Worm (Caenorhabditis elegans) whole organism, L4 larva: ENCODE measurements around the gene F13B6.3.

Experiments
- F26F4.8 ChIP-seq: fragments of 200-800 bp; sonication (Bioruptor generic); conservative IDR thresholded peaks from 2 replicates; pipeline ENCODE4 v1.3.6; 2022; ENCODE audit warnings: missing genetic modification characterization, missing compliant biosample characterization
- F37D6.2 ChIP-seq: sonication (generic microtip); optimal IDR thresholded peaks from 2 replicates; lab custom pipeline; 2016; ENCODE audit warnings: mild to moderate bottlenecking, missing genetic modification characterization, missing compliant biosample characterization
- F44E2.7 ChIP-seq: fragments of 200-800 bp; sonication (Bioruptor generic); IDR thresholded peaks from 2 replicates; pipeline ENCODE4 v2.1.2; 2022; ENCODE audit warnings: missing genetic modification characterization, missing compliant biosample characterization
- F49E8.2 ChIP-seq: sonication (generic microtip); optimal IDR thresholded peaks from 2 replicates; lab custom pipeline; 2016; ENCODE audit warnings: missing compliant biosample characterization, mild to moderate bottlenecking, missing genetic modification characterization, borderline replicate concordance
- T20F7.1 ChIP-seq: fragments of 200-800 bp; sonication (Bioruptor generic); optimal IDR thresholded peaks from 2 replicates; lab custom pipeline; 2018; ENCODE audit warnings: mild to moderate bottlenecking, missing genetic modification characterization, missing compliant biosample characterization
- Y105C5A.15 ChIP-seq: fragments of 200-800 bp; sonication (Bioruptor generic); IDR thresholded peaks from 2 replicates; pipeline ENCODE4 v1.3.6; 2022; ENCODE audit warnings: missing genetic modification characterization, missing compliant biosample characterization
- Y48G9A.11 ChIP-seq: fragments of 200-800 bp; sonication (Bioruptor generic); IDR thresholded peaks from 2 replicates; pipeline ENCODE4 v1.3.6; 2022; ENCODE audit warnings: missing genetic modification reagents, missing genetic modification characterization, missing compliant biosample characterization
- ZK337.2 ChIP-seq: fragments of 200-800 bp; sonication (Bioruptor generic); IDR thresholded peaks from 2 replicates; pipeline ENCODE4 v1.3.6; 2022; ENCODE audit warnings: missing genetic modification reagents, missing genetic modification characterization, missing compliant biosample characterization
- aha-1 ChIP-seq: fragments of 150-350 bp; peaks from one replicate; lab custom pipeline; 2014; ENCODE audit warnings: missing biosample characterization, missing genetic modification characterization
- ama-1 ChIP-seq: fragments of 150-350 bp; optimal IDR thresholded peaks from 2 replicates; lab custom pipeline; 2014; ENCODE audit warnings: inconsistent platforms, mixed read lengths
- arid-1 ChIP-seq: fragments of 200-800 bp; sonication (Bioruptor generic); conservative IDR thresholded peaks from 2 replicates; pipeline ENCODE4 v1.3.6; 2022; ENCODE audit warnings: missing genetic modification reagents, missing genetic modification characterization, missing compliant biosample characterization
- ceh-28 ChIP-seq: fragments of 150-350 bp; optimal IDR thresholded peaks from 2 replicates; lab custom pipeline; 2014; ENCODE audit warnings: missing biosample characterization, missing genetic modification reagents, missing genetic modification characterization
- ceh-82 ChIP-seq: sonication (generic microtip); optimal IDR thresholded peaks from 2 replicates; lab custom pipeline; 2017; ENCODE audit warnings: missing biosample characterization, missing genetic modification characterization
- cey-2 ChIP-seq: sonication (generic microtip); optimal IDR thresholded peaks from 3 replicates; lab custom pipeline; 2017; ENCODE audit warnings: missing genetic modification characterization, mild to moderate bottlenecking, missing compliant biosample characterization, antibody characterized with exemption, borderline replicate concordance; ENCODE audit not compliant: insufficient read depth
- ctbp-1 ChIP-seq: fragments of 200-800 bp; sonication (Bioruptor generic); IDR thresholded peaks from 2 replicates; pipeline ENCODE4 v1.3.6; 2022; ENCODE audit warnings: missing genetic modification reagents, missing genetic modification characterization, missing compliant biosample characterization
- daf-16 ChIP-seq, 3 experiments: sonication (generic microtip); optimal IDR thresholded peaks; 2 replicates each; lab custom pipeline; 2016 to 2017; ENCODE audit warnings: missing genetic modification characterization in 3 of 3, missing genetic modification reagents in 3 of 3, mild to moderate bottlenecking in 2 of 3, missing compliant biosample characterization in 2 of 3, missing biosample characterization in 1 of 3, moderate library complexity in 1 of 3
- daf-8 ChIP-seq: fragments of 200-800 bp; sonication (Bioruptor generic); IDR thresholded peaks from 2 replicates; pipeline ENCODE4 v1.3.6; 2022; ENCODE audit warnings: missing genetic modification characterization, missing compliant biosample characterization
- dmd-6 ChIP-seq: fragments of 200-800 bp; sonication (Bioruptor generic); IDR thresholded peaks from 2 replicates; pipeline ENCODE4 v1.3.6; 2022; ENCODE audit warnings: missing genetic modification reagents, missing genetic modification characterization, missing compliant biosample characterization
- dmd-9 ChIP-seq: fragments of 200-800 bp; sonication (Bioruptor generic); IDR thresholded peaks from 2 replicates; pipeline ENCODE4 v1.3.6; 2022; ENCODE audit warnings: missing genetic modification reagents, missing genetic modification characterization, missing compliant biosample characterization
- duxl-1 ChIP-seq: sonication (generic microtip); optimal IDR thresholded peaks from 2 replicates; lab custom pipeline; 2016; ENCODE audit warnings: mild to moderate bottlenecking, missing genetic modification characterization, moderate library complexity, missing compliant biosample characterization; ENCODE audit not compliant: poor library complexity
- dve-1 ChIP-seq: sonication (generic microtip); optimal IDR thresholded peaks from 2 replicates; lab custom pipeline; 2017; ENCODE audit warnings: antibody characterized with exemption, mild to moderate bottlenecking, missing genetic modification characterization, missing compliant biosample characterization; ENCODE audit not compliant: insufficient read depth
- gei-8 ChIP-seq: fragments of 200-800 bp; sonication (Bioruptor generic); optimal IDR thresholded peaks from 2 replicates; lab custom pipeline; 2018; ENCODE audit warnings: mild to moderate bottlenecking, missing genetic modification characterization, missing compliant biosample characterization
- hlh-11 ChIP-seq: fragments of 200-800 bp; sonication (Bioruptor generic); optimal IDR thresholded peaks from 2 replicates; lab custom pipeline; 2018; ENCODE audit warnings: mild to moderate bottlenecking, missing genetic modification characterization, missing compliant biosample characterization
- jun-1 ChIP-seq: fragments of 150-350 bp; optimal IDR thresholded peaks from 2 replicates; lab custom pipeline; 2014; ENCODE audit warnings: missing biosample characterization, missing genetic modification reagents, missing genetic modification characterization
- lin-29 ChIP-seq: fragments of 200-800 bp; sonication (Bioruptor generic); IDR thresholded peaks from 2 replicates; pipeline ENCODE4 v1.3.6; 2022; ENCODE audit warnings: missing genetic modification reagents, missing genetic modification characterization, missing compliant biosample characterization
- lin-38 ChIP-seq: fragments of 200-800 bp; sonication (Bioruptor generic); IDR thresholded peaks from 2 replicates; pipeline ENCODE4 v1.3.6; 2022; ENCODE audit warnings: missing genetic modification reagents, missing genetic modification characterization, missing compliant biosample characterization
- lsy-2 ChIP-seq, 2 experiments: fragments of 150-350 bp in 1 of 2; sonication (generic microtip) in 1 of 2; optimal IDR thresholded peaks; 2 replicates each; lab custom pipeline; 2014 to 2017; ENCODE audit warnings: missing biosample characterization in 2 of 2, missing genetic modification characterization in 2 of 2
- mdl-1 ChIP-seq, 2 experiments: fragments of 150-350 bp in 1 of 2; sonication (generic microtip) in 1 of 2; optimal IDR thresholded peaks; 2 replicates each; lab custom pipeline; 2014 to 2017; ENCODE audit warnings: missing biosample characterization in 2 of 2, missing genetic modification characterization in 2 of 2
- mep-1 ChIP-seq: fragments of 150-350 bp; sonication (generic microtip); optimal IDR thresholded peaks from 3 replicates; lab custom pipeline; 2014; ENCODE audit warnings: missing biosample characterization, missing genetic modification characterization
- mes-2 ChIP-seq: sonication (generic microtip); optimal IDR thresholded peaks from 2 replicates; lab custom pipeline; 2016; ENCODE audit warnings: missing genotype, mild to moderate bottlenecking, missing genetic modification characterization, missing compliant biosample characterization; ENCODE audit not compliant: poor library complexity, severe bottlenecking
- mxl-3 ChIP-seq: fragments of 200-800 bp; sonication (Bioruptor generic); optimal IDR thresholded peaks from 2 replicates; lab custom pipeline; 2018; ENCODE audit warnings: mild to moderate bottlenecking, missing genetic modification characterization, missing compliant biosample characterization
- nhr-10 ChIP-seq: fragments of 150-350 bp; optimal IDR thresholded peaks from 2 replicates; lab custom pipeline; 2014; ENCODE audit warnings: missing biosample characterization, missing genetic modification characterization
- nhr-25 ChIP-seq: sonication (generic microtip); optimal IDR thresholded peaks from 2 replicates; lab custom pipeline; 2017; ENCODE audit warnings: missing genetic modification characterization, mild to moderate bottlenecking, missing compliant biosample characterization, antibody characterized with exemption, moderate library complexity, borderline replicate concordance; ENCODE audit not compliant: insufficient read depth
- nhr-48 ChIP-seq: sonication (generic microtip); optimal IDR thresholded peaks from 2 replicates; lab custom pipeline; 2016; ENCODE audit warnings: mild to moderate bottlenecking, missing genetic modification characterization, missing compliant biosample characterization
- nhr-77 ChIP-seq: fragments of 150-350 bp; optimal IDR thresholded peaks from 2 replicates; lab custom pipeline; 2014; ENCODE audit warnings: missing biosample characterization, missing genetic modification characterization
- pha-4 ChIP-seq, 2 experiments: fragments of 150-350 bp in 1 of 2; fragments of 200-800 bp in 1 of 2; sonication (Bioruptor generic) in 1 of 2; IDR thresholded peaks in 1 of 2; optimal IDR thresholded peaks in 1 of 2; 2 replicates each; pipeline versions ENCODE4 v1.3.6 to Lab custom; 2014 to 2022; ENCODE audit warnings: missing genetic modification characterization in 2 of 2, missing genetic modification reagents in 2 of 2, missing biosample characterization in 1 of 2, missing compliant biosample characterization in 1 of 2
- saeg-2 ChIP-seq: fragments of 200-800 bp; sonication (Bioruptor generic); IDR thresholded peaks from 2 replicates; pipeline ENCODE4 v1.3.6; 2022; ENCODE audit warnings: missing genetic modification reagents, missing genetic modification characterization, missing compliant biosample characterization
- sdz-12 ChIP-seq: fragments of 200-800 bp; sonication (Bioruptor generic); optimal IDR thresholded peaks from 2 replicates; lab custom pipeline; 2018; ENCODE audit warnings: mild to moderate bottlenecking, missing genetic modification characterization, missing compliant biosample characterization
- set-16 ChIP-seq: fragments of 200-800 bp; sonication (Bioruptor generic); IDR thresholded peaks from 2 replicates; pipeline ENCODE4 v1.3.6; 2022; ENCODE audit warnings: missing genetic modification reagents, missing genetic modification characterization, missing compliant biosample characterization
- snpc-1.2 ChIP-seq: fragments of 200-800 bp; sonication (Bioruptor generic); IDR thresholded peaks from 2 replicates; pipeline ENCODE4 v1.3.6; 2022; ENCODE audit warnings: missing genetic modification reagents, missing genetic modification characterization, missing compliant biosample characterization
- unc-130 ChIP-seq: sonication (generic microtip); optimal IDR thresholded peaks from 2 replicates; lab custom pipeline; 2016; ENCODE audit warnings: missing genetic modification reagents, missing genetic modification characterization, missing compliant biosample characterization
- unc-39 ChIP-seq: sonication (generic microtip); optimal IDR thresholded peaks from 2 replicates; lab custom pipeline; 2017; ENCODE audit warnings: missing biosample characterization, missing genetic modification characterization
- unc-62 ChIP-seq, 3 experiments: fragments of 150-350 bp in 1 of 3; sonication (generic microtip); optimal IDR thresholded peaks in 2 of 3; peaks in 1 of 3; 1 replicate in 1 of 3; 2 replicates in 2 of 3; lab custom pipeline; 2014 to 2017; ENCODE audit warnings: missing biosample characterization in 3 of 3, missing genetic modification characterization in 3 of 3, missing genetic modification reagents in 3 of 3, missing genotype in 1 of 3
- zfp-3 ChIP-seq: fragments of 200-800 bp; sonication (Bioruptor generic); conservative IDR thresholded peaks from 2 replicates; pipeline ENCODE4 v1.3.6; 2022; ENCODE audit warnings: missing genetic modification reagents, missing genetic modification characterization, missing compliant biosample characterization
- ztf-11 ChIP-seq: fragments of 150-350 bp; optimal IDR thresholded peaks from 2 replicates; lab custom pipeline; 2014; ENCODE audit warnings: missing biosample characterization, missing genetic modification characterization

Gene F13B6.3

DNA sequence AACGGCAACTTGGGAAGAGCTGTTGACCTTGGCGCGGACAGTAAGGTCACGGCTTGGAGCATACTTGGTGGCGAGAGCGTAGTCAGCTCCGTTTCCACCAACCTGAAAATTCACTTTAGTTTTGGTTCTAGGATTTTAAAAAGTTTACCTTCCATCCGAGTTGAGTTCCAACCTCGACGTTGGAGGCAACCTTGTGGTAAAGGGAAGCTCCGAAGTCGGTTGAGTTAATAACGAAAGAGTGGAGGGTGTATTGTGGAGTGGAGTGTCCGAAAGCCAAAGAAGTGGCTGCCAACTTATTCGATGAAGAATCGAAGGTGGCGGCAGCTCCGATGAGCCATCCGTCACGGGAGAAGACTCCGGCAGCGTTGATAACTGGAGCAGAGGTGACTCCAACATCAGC lies 41.0 kb upstream of the F13B6.3 start:
- 0 out of 2 replicates have a peak, but pooled peaks have one; percentile 11 for TF ChIP-seq lin-38
- TF ChIP-seq unc-39 (tag; lab: Kevin White, UChicago) = no peak
- peak; percentile 36; the same call in 1 of the 2 replicates for TF ChIP-seq set-16 (GFP tag; lab: Robert Waterston, UW)
- no peak for TF ChIP-seq F44E2.7
- TF ChIP-seq dmd-9 = 0 out of 2 replicates have a peak, but pooled peaks have one; percentile 36
- no peak for TF ChIP-seq cey-2
- no peak for TF ChIP-seq sdz-12 (GFP tag; lab: Kevin White, UChicago)
- TF ChIP-seq, all 104 proteins: peak for 3

DNA sequence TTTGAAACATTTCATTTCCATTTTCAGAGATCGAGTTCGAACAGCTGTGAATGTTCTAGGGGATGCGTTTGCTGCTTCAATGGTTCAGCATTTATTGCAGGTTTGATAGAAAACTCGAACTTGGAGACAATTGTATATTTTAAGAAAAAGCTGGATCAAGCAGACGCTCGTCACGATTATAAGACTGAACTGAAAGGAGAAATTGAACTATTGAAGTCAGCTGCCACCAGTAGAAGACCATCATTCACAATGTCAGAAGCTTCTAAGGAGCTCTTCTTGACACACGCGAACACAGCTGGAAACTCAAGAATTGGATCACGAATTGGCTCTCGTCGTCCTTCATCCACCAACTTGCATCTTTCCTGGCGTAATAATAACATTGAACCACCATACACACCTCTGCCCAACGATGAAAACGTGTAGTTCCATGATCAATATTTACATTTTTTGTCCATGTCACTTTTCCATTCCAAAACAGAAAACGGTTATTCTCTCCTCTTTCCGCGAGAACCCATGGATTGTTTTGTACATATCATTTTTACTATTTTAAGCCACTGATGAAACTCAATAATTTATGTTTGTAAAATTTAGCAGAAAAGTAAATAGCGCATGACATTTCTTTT lies 40.2 kb upstream of the F13B6.3 start:
- TF ChIP-seq jun-1 (no peak), Y105C5A.15 (GFP tag; lab: Robert Waterston, UW) (no peak), aha-1 (tag; lab: Kevin White, UChicago) (peak; percentile 93), ceh-28 (tag; lab: Kevin White, UChicago) (no peak), gei-8 (GFP tag; lab: Kevin White, UChicago) (no peak), mep-1 (peak; percentile 61), F26F4.8 (GFP tag; lab: Robert Waterston, UW) (0 out of 2 replicates have a peak, but pooled peaks have one; percentile 12), lin-29 (no peak), T20F7.1 (GFP tag; lab: Kevin White, UChicago) (peak; percentile 71), F37D6.2 (no peak), ama-1 (lab: Kevin White, UChicago) (peak; percentile 91), daf-16 (GFP tag; optimal IDR thresholded peaks at IDR 0.05; lab: Kevin White, UChicago) (peak in 1 of 2 experiments; percentile 10), daf-16 (tag; optimal IDR thresholded peaks at IDR 0.05; lab: Kevin White, UChicago) (peak; percentile 52), nhr-48 (tag; lab: Kevin White, UChicago) (peak; percentile 1), mdl-1 (tag; optimal IDR thresholded peaks at IDR 0.05; lab: Kevin White, UChicago) (no peak), mes-2 (peak; percentile 27), duxl-1 (tag; lab: Kevin White, UChicago) (peak; percentile 12), lin-38 (peak; percentile 53), unc-130 (GFP tag; lab: Kevin White, UChicago) (peak; percentile 31), arid-1 (GFP tag; lab: Robert Waterston, UW) (peak; percentile 50; the same call in 1 of the 2 replicates), snpc-1.2 (GFP tag; lab: Robert Waterston, UW) (peak; percentile 71), F49E8.2 (tag; lab: Kevin White, UChicago) (peak; percentile 45), lsy-2 (tag; optimal IDR thresholded peaks at IDR 0.05; lab: Kevin White, UChicago) (peak in 1 of 2 experiments; percentile 32), zfp-3 (GFP tag; lab: Robert Waterston, UW) (peak; percentile 73; the same call in 1 of the 2 replicates), mxl-3 (no peak), unc-62 (GFP tag; optimal IDR thresholded peaks at IDR 0.05 in 1 of 2; lab: Kevin White, UChicago) (peak in 1 of 2 experiments; percentile 74), unc-62 (tag; optimal IDR thresholded peaks at IDR 0.05; lab: Kevin White, UChicago) (no peak), pha-4 (GFP tag; IDR thresholded peaks at IDR 0.05; lab: Robert Waterston, UW) (peak; percentile 55), pha-4 (tag; optimal IDR thresholded peaks at IDR 0.05; lab: Kevin White, UChicago) (no peak), ctbp-1 (GFP tag; lab: Robert Waterston, UW) (peak; percentile 38; the same call in 1 of the 2 replicates), daf-8 (GFP tag; lab: Robert Waterston, UW) (0 out of 2 replicates have a peak, but pooled peaks have one; percentile 41), nhr-10 (tag; lab: Kevin White, UChicago) (peak; percentile 32), ztf-11 (no peak), nhr-77 (tag; lab: Kevin White, UChicago) (peak; percentile 9), ZK337.2 (GFP tag; lab: Robert Waterston, UW) (no peak; the same call in 1 of the 2 replicates), nhr-25 (tag; lab: Kevin White, UChicago) (peak; percentile 34), saeg-2 (GFP tag; lab: Robert Waterston, UW) (no peak), Y48G9A.11 (peak; percentile 13; the same call in 1 of the 2 replicates), dve-1 (tag; lab: Kevin White, UChicago) (peak; percentile 46), ceh-82 (tag; lab: Kevin White, UChicago) (no peak), hlh-11 (tag; lab: Kevin White, UChicago) (peak; percentile 29), dmd-6 (GFP tag; lab: Robert Waterston, UW) (peak; percentile 40)
